3 fruit fly cellular contexts compared by ENCODE assay signal in genomic region chr3L:19704869-19705268, dm6.
TF ChIP-seq lines count a peak whose summit lies in the region.

No protein-coding gene starts in this region.

- no peak for TF ChIP-seq CTCF in whole organism, embryonic (GFP tag; optimal IDR thresholded peaks at IDR 0.05; lab: Kevin White, UChicago)

TF ChIP-seq in whole organism, embryonic, 481 proteins besides CTCF, POLR2A, EP300 and RAD21:
- TF ChIP-seq Ets65A (GFP tag; lab: Kevin White, UChicago): peak; percentile 65
- 0 out of 4 replicates have a peak, but pooled peaks have one; percentile 14 for TF ChIP-seq chinmo (GFP tag; IDR thresholded peaks at IDR 0.05; lab: Robert Waterston, UW; ENCODE audit: partially characterized antibody)
- TF ChIP-seq CG15269 (tag; optimal IDR thresholded peaks at IDR 0.05; lab: Kevin White, UChicago): peak; percentile 38
- 0 out of 3 replicates have a peak, but pooled peaks have one; percentile 38 for TF ChIP-seq sr (GFP tag; IDR thresholded peaks at IDR 0.05; lab: Robert Waterston, UW)
- TF ChIP-seq sd (tag; optimal IDR thresholded peaks at IDR 0.05; lab: Kevin White, UChicago): peak; percentile 50
- no peak for TF ChIP-seq jumu (GFP tag; optimal IDR thresholded peaks at IDR 0.05; lab: Kevin White, UChicago)

TF ChIP-seq in whole organism, prepupa, 60 proteins besides CTCF, POLR2A, EP300 and RAD21:
- TF ChIP-seq Eip78C (GFP tag; lab: Kevin White, UChicago) (peak; percentile 43), Sox15 (GFP tag; optimal IDR thresholded peaks at IDR 0.05; lab: Kevin White, UChicago) (no peak), vri (GFP tag; optimal IDR thresholded peaks at IDR 0.05; lab: Kevin White, UChicago) (peak; percentile 62), Smox (GFP tag; optimal IDR thresholded peaks at IDR 0.05; lab: Kevin White, UChicago) (no peak), Sox102F (GFP tag; optimal IDR thresholded peaks at IDR 0.05; lab: Kevin White, UChicago) (no peak), fd59A (GFP tag; optimal IDR thresholded peaks at IDR 0.05; lab: Kevin White, UChicago) (no peak), Hr38 (GFP tag; optimal IDR thresholded peaks at IDR 0.05; lab: Kevin White, UChicago) (no peak), CG8119 (GFP tag; IDR thresholded peaks at IDR 0.05; lab: Robert Waterston, UW) (no peak), topi (GFP tag; optimal IDR thresholded peaks at IDR 0.05; lab: Kevin White, UChicago) (no peak), dac (GFP tag; optimal IDR thresholded peaks at IDR 0.05; lab: Kevin White, UChicago) (no peak), CG8319 (GFP tag; optimal IDR thresholded peaks at IDR 0.05; lab: Kevin White, UChicago) (no peak), pdm3 (GFP tag; optimal IDR thresholded peaks at IDR 0.05; lab: Kevin White, UChicago) (no peak), fd85E (GFP tag; optimal IDR thresholded peaks at IDR 0.05; lab: Kevin White, UChicago) (no peak)

TF ChIP-seq in whole organism, wandering third instar larva, 38 proteins besides CTCF, POLR2A, EP300 and RAD21:
- no peak for TF ChIP-seq Rel (GFP tag; optimal IDR thresholded peaks at IDR 0.05; lab: Kevin White, UChicago)
- peak; percentile 74 for TF ChIP-seq Rel (tag; optimal IDR thresholded peaks at IDR 0.05; lab: Kevin White, UChicago)
- no peak for TF ChIP-seq HLH106 (tag; optimal IDR thresholded peaks at IDR 0.05; lab: Kevin White, UChicago)
- TF ChIP-seq GATAd (GFP tag; optimal IDR thresholded peaks at IDR 0.05; lab: Kevin White, UChicago): no peak
TF ChIP-seq in whole organism, wandering third instar larva: peak in this region for 1.
